Fruit fly (Drosophila melanogaster) whole organism, embryonic: ENCODE measurements around the gene EMC5.

Source experiments
- Bgb ChIP-seq: fragments of 200-800 bp; sonication (Bioruptor generic); IDR thresholded peaks from 2 replicates; pipeline ENCODE4 v1.3.6; 2022; ENCODE audit warnings: missing biosample characterization, missing genetic modification characterization; ENCODE audit not compliant: partially characterized antibody
- C15 ChIP-seq: fragments of 200-800 bp; sonication (Bioruptor generic); IDR thresholded peaks from 3 replicates; pipeline ENCODE4 v1.3.6; 2022; ENCODE audit warnings: missing biosample characterization, missing genetic modification characterization
- CG10267 ChIP-seq: fragments of 200-800 bp; sonication (Bioruptor generic); optimal IDR thresholded peaks from 2 replicates; lab custom pipeline; 2018; ENCODE audit warnings: missing biosample characterization, mild to moderate bottlenecking, missing genetic modification characterization, moderate library complexity
- CG10654 ChIP-seq: fragments of 200-800 bp; sonication (Bioruptor generic); optimal IDR thresholded peaks from 2 replicates; lab custom pipeline; 2016; ENCODE audit warnings: missing biosample characterization, missing genetic modification characterization
- CG12071 ChIP-seq: fragments of 200-800 bp; sonication (Bioruptor generic); optimal IDR thresholded peaks from 3 replicates; lab custom pipeline; 2018; ENCODE audit warnings: missing biosample characterization, mild to moderate bottlenecking, missing genetic modification characterization
- CG13123 ChIP-seq: fragments of 200-800 bp; sonication (Bioruptor generic); optimal IDR thresholded peaks from 2 replicates; lab custom pipeline; 2016; ENCODE audit warnings: missing biosample characterization, missing genetic modification characterization
- CG14667 ChIP-seq: fragments of 200-800 bp; sonication (Bioruptor generic); IDR thresholded peaks from 2 replicates; pipeline ENCODE4 v1.3.6; 2022; ENCODE audit warnings: missing biosample characterization, missing genetic modification characterization
- CG15696 ChIP-seq: fragments of 200-800 bp; sonication (Bioruptor generic); optimal IDR thresholded peaks from 2 replicates; lab custom pipeline; 2019; ENCODE audit warnings: missing biosample characterization, mild to moderate bottlenecking, missing genetic modification characterization, moderate library complexity
- CG17568 ChIP-seq: fragments of 200-800 bp; sonication (Bioruptor generic); optimal IDR thresholded peaks from 2 replicates; lab custom pipeline; 2018; ENCODE audit warnings: missing biosample characterization, mild to moderate bottlenecking, missing genetic modification characterization, moderate library complexity
- CG2129 ChIP-seq: fragments of 200-800 bp; sonication (Bioruptor generic); IDR thresholded peaks from 2 replicates; pipeline ENCODE4 v1.3.6; 2022; ENCODE audit warnings: missing biosample characterization, missing genetic modification characterization; ENCODE audit not compliant: partially characterized antibody
- CG30431 ChIP-seq: fragments of 200-800 bp; sonication (Bioruptor generic); optimal IDR thresholded peaks from 2 replicates; lab custom pipeline; 2017; ENCODE audit warnings: missing biosample characterization, missing genetic modification characterization
- CG42726 ChIP-seq: fragments of 200-800 bp; sonication (Bioruptor generic); IDR thresholded peaks from 2 replicates; pipeline ENCODE4 v1.3.6; 2022; ENCODE audit warnings: missing biosample characterization, missing genetic modification characterization; ENCODE audit not compliant: partially characterized antibody
- CG4360 ChIP-seq: fragments of 200-800 bp; sonication (Bioruptor generic); IDR thresholded peaks from 2 replicates; pipeline ENCODE4 v1.3.6; 2022; ENCODE audit warnings: missing biosample characterization, missing genetic modification characterization
- CG7745 ChIP-seq: fragments of 200-800 bp; sonication (Bioruptor generic); optimal IDR thresholded peaks from 2 replicates; lab custom pipeline; 2018; ENCODE audit warnings: missing biosample characterization, mild to moderate bottlenecking, missing genetic modification characterization, moderate library complexity
- CG7839 ChIP-seq: fragments of 200-800 bp; sonication (Bioruptor generic); optimal IDR thresholded peaks from 3 replicates; lab custom pipeline; 2018; ENCODE audit warnings: missing biosample characterization, mild to moderate bottlenecking, missing genetic modification characterization, moderate library complexity
- CG8290 ChIP-seq, 3 experiments: fragments of 200-800 bp; sonication (Bioruptor generic); optimal IDR thresholded peaks; 2 replicates each; lab custom pipeline; 2016 to 2019; ENCODE audit warnings: missing biosample characterization in 3 of 3, missing genetic modification characterization in 3 of 3, mild to moderate bottlenecking in 2 of 3, moderate library complexity in 1 of 3
- CG9215 ChIP-seq: fragments of 200-800 bp; sonication (Bioruptor generic); IDR thresholded peaks from 2 replicates; pipeline ENCODE4 v1.3.6; 2022; ENCODE audit warnings: missing biosample characterization, missing genetic modification characterization
- CHES-1-like ChIP-seq: fragments of 200-800 bp; sonication (Bioruptor generic); optimal IDR thresholded peaks from 2 replicates; lab custom pipeline; 2016; ENCODE audit warnings: missing biosample characterization, missing genetic modification characterization
- Deaf1 ChIP-seq: fragments of 200-800 bp; optimal IDR thresholded peaks from 3 replicates; lab custom pipeline; 2019; ENCODE audit warnings: missing biosample characterization, mild to moderate bottlenecking, missing genetic modification characterization, moderate library complexity
- Doc3 ChIP-seq: fragments of 200-800 bp; sonication (Bioruptor generic); IDR thresholded peaks from 3 replicates; pipeline ENCODE4 v1.3.6; 2022; ENCODE audit warnings: missing biosample characterization, missing genetic modification characterization; ENCODE audit not compliant: partially characterized antibody
- Dp ChIP-seq: fragments of 200-800 bp; sonication (Bioruptor generic); optimal IDR thresholded peaks from 2 replicates; lab custom pipeline; 2018; ENCODE audit warnings: missing biosample characterization, mild to moderate bottlenecking, missing genetic modification characterization, moderate library complexity
- Dref ChIP-seq: fragments of 200-800 bp; sonication (Bioruptor generic); IDR thresholded peaks from 2 replicates; pipeline ENCODE4 v1.3.6; 2022; ENCODE audit warnings: missing biosample characterization, missing genetic modification characterization
- E2f1 ChIP-seq: fragments of 200-800 bp; sonication (Bioruptor generic); IDR thresholded peaks from 2 replicates; pipeline ENCODE4 v1.3.6; 2022; ENCODE audit warnings: missing biosample characterization, missing genetic modification characterization
- Fer2 ChIP-seq: fragments of 200-800 bp; sonication (Bioruptor generic); optimal IDR thresholded peaks from 2 replicates; lab custom pipeline; 2018; ENCODE audit warnings: missing biosample characterization, mild to moderate bottlenecking, missing genetic modification characterization, moderate library complexity
- HHEX ChIP-seq: fragments of 200-800 bp; sonication (Bioruptor generic); optimal IDR thresholded peaks from 3 replicates; lab custom pipeline; 2017; ENCODE audit warnings: missing biosample characterization, mild to moderate bottlenecking, missing genetic modification characterization, missing genetic modification reagents
- MBD-R2 ChIP-seq: fragments of 200-800 bp; sonication (Bioruptor generic); IDR thresholded peaks from 2 replicates; pipeline ENCODE4 v1.3.6; 2022; ENCODE audit warnings: missing biosample characterization, missing genetic modification characterization
- Med ChIP-seq: fragments of 200-800 bp; sonication (Bioruptor generic); peaks from one replicate; lab custom pipeline; 2016; ENCODE audit warnings: missing biosample characterization, missing genetic modification characterization, mild to moderate bottlenecking, inconsistent platforms, moderate library complexity
- Ssrp ChIP-seq: fragments of 200-800 bp; sonication (Bioruptor generic); optimal IDR thresholded peaks from 2 replicates; lab custom pipeline; 2018; ENCODE audit warnings: missing biosample characterization, mild to moderate bottlenecking, missing genetic modification characterization, moderate library complexity
- TFAM ChIP-seq: fragments of 200-800 bp; sonication (Bioruptor generic); optimal IDR thresholded peaks from 2 replicates; lab custom pipeline; 2017; ENCODE audit warnings: missing biosample characterization, missing genetic modification characterization, inconsistent platforms
- Xrp1 ChIP-seq: fragments of 200-800 bp; sonication (Bioruptor generic); IDR thresholded peaks from 2 replicates; pipeline ENCODE4 v1.3.6; 2022; ENCODE audit warnings: missing biosample characterization, missing genetic modification characterization
- crol ChIP-seq: fragments of 200-800 bp; sonication (Bioruptor generic); IDR thresholded peaks from 2 replicates; pipeline ENCODE4 v1.3.6; 2022; ENCODE audit warnings: missing biosample characterization, missing genetic modification characterization
- dimm ChIP-seq: fragments of 200-800 bp; sonication (Bioruptor generic); IDR thresholded peaks from 2 replicates; pipeline ENCODE4 v1.3.6; 2022; ENCODE audit warnings: missing biosample characterization, missing genetic modification characterization
- ewg ChIP-seq: fragments of 200-800 bp; sonication (Bioruptor generic); optimal IDR thresholded peaks from 3 replicates; lab custom pipeline; 2017; ENCODE audit warnings: mild to moderate bottlenecking, missing biosample characterization, missing genetic modification reagents, missing genetic modification characterization
- kay ChIP-seq: fragments of 200-800 bp; sonication (Bioruptor generic); optimal IDR thresholded peaks from 2 replicates; lab custom pipeline; 2016; ENCODE audit warnings: missing biosample characterization, missing genetic modification characterization
- lola ChIP-seq, 3 experiments: fragments of >200 bp in 2 of 3; fragments of 200-800 bp in 1 of 3; sonication (Bioruptor generic) in 1 of 3; optimal IDR thresholded peaks; 2 replicates each; lab custom pipeline; 2017 to 2019; ENCODE audit warnings: missing biosample characterization in 3 of 3, missing genetic modification characterization in 3 of 3, mild to moderate bottlenecking in 1 of 3, moderate library complexity in 1 of 3
- pan ChIP-seq, 4 experiments: fragments of >200 bp in 3 of 4; fragments of 200-800 bp in 1 of 4; sonication (Bioruptor generic) in 1 of 4; optimal IDR thresholded peaks in 3 of 4; IDR thresholded peaks in 1 of 4; 2 replicates each; pipeline versions ENCODE4 v1.3.6 to Lab custom; 2017 to 2022; ENCODE audit warnings: missing biosample characterization in 2 of 4, missing genetic modification characterization in 2 of 4, mixed read lengths in 1 of 4
- pb ChIP-seq: fragments of 200-800 bp; sonication (Bioruptor generic); optimal IDR thresholded peaks from 3 replicates; lab custom pipeline; 2016; ENCODE audit warnings: missing biosample characterization, missing genetic modification characterization
- pho ChIP-seq: fragments of 200-800 bp; sonication (Bioruptor generic); optimal IDR thresholded peaks from 2 replicates; lab custom pipeline; 2016; ENCODE audit warnings: missing biosample characterization, missing genetic modification characterization
- phol ChIP-seq: fragments of 200-800 bp; sonication (Bioruptor generic); optimal IDR thresholded peaks from 3 replicates; lab custom pipeline; 2018; ENCODE audit warnings: missing biosample characterization, mild to moderate bottlenecking, missing genetic modification characterization, moderate library complexity
- row ChIP-seq: fragments of 200-800 bp; sonication (Bioruptor generic); IDR thresholded peaks from 3 replicates; pipeline ENCODE4 v1.3.6; 2022; ENCODE audit warnings: missing biosample characterization, missing genetic modification characterization
- sqz ChIP-seq: fragments of 200-800 bp; sonication (Bioruptor generic); optimal IDR thresholded peaks from 3 replicates; lab custom pipeline; 2018; ENCODE audit warnings: missing biosample characterization, mild to moderate bottlenecking, missing genetic modification characterization
- tin ChIP-seq: fragments of 200-800 bp; sonication (Bioruptor generic); optimal IDR thresholded peaks from 3 replicates; lab custom pipeline; 2016; ENCODE audit warnings: missing biosample characterization, missing genetic modification characterization
- twi ChIP-seq: fragments of 200-800 bp; optimal IDR thresholded peaks from 2 replicates; lab custom pipeline; 2019; ENCODE audit warnings: missing biosample characterization, mild to moderate bottlenecking, missing genetic modification characterization, moderate library complexity
- wek ChIP-seq: fragments of 200-800 bp; sonication (Bioruptor generic); optimal IDR thresholded peaks from 3 replicates; lab custom pipeline; 2018; ENCODE audit warnings: missing biosample characterization, mild to moderate bottlenecking, missing genetic modification characterization, moderate library complexity
- z ChIP-seq: fragments of 200-800 bp; sonication (Bioruptor generic); IDR thresholded peaks from 3 replicates; pipeline ENCODE4 v1.3.6; 2022; ENCODE audit warnings: missing biosample characterization, missing genetic modification characterization
- zen2 ChIP-seq: fragments of 200-800 bp; sonication (Bioruptor generic); IDR thresholded peaks from 3 replicates; pipeline ENCODE4 v1.3.6; 2022; ENCODE audit warnings: missing biosample characterization, missing genetic modification characterization; ENCODE audit not compliant: partially characterized antibody

Gene EMC5

dm6 chr2L:19027246-19027886, 39.9 kb downstream of the EMC5 start, which contains the start of gene Sidpn (continued):
- peak; percentile 63 for TF ChIP-seq crol (GFP tag; lab: Robert Waterston, UW)
- TF ChIP-seq dimm (GFP tag; lab: Robert Waterston, UW), result no peak
- peak; percentile 48; the same call in 1 of the 2 replicates for TF ChIP-seq CG4360 (GFP tag; lab: Robert Waterston, UW)
- peak; percentile 95 for TF ChIP-seq Deaf1 (tag; lab: Kevin White, UChicago)
- no peak for TF ChIP-seq CHES-1-like (GFP tag; lab: Kevin White, UChicago)
- TF ChIP-seq Dp (GFP tag; lab: Kevin White, UChicago), result no peak
- TF ChIP-seq CG30431 (GFP tag; lab: Kevin White, UChicago), result no peak
- no peak for TF ChIP-seq zen2 (GFP tag; lab: Robert Waterston, UW)
- peak; percentile 78 for TF ChIP-seq Med (GFP tag; lab: Kevin White, UChicago)
- TF ChIP-seq, all 482 proteins: peak for 20

dm6 chr2L:19033288-19033687, 45.8 kb downstream of the EMC5 start, which contains the start of gene hook:
Gene hook, minus strand, starts transcription at chr2L:19033498.
- TF ChIP-seq Xrp1 (GFP tag; lab: Robert Waterston, UW) (no peak), z (no peak), E2f1 (GFP tag; lab: Robert Waterston, UW) (no peak), CG7839 (tag; lab: Kevin White, UChicago) (no peak), sqz (GFP tag; lab: Kevin White, UChicago) (no peak), kay (GFP tag; lab: Kevin White, UChicago) (no peak), Doc3 (GFP tag; lab: Robert Waterston, UW) (peak; percentile 84), CG10654 (GFP tag; lab: Kevin White, UChicago) (no peak), Dref (GFP tag; lab: Robert Waterston, UW) (peak; percentile 69), HHEX (GFP tag; lab: Kevin White, UChicago) (no peak), CG8290 (GFP tag; optimal IDR thresholded peaks at IDR 0.05; lab: Kevin White, UChicago) (no peak), CG8290 (tag; optimal IDR thresholded peaks at IDR 0.05; lab: Kevin White, UChicago) (no peak), pb (GFP tag; lab: Kevin White, UChicago) (no peak), row (GFP tag; lab: Robert Waterston, UW) (peak; percentile 49; the same call in 2 of the 3 replicates), CG9215 (GFP tag; lab: Robert Waterston, UW) (no peak), CG7745 (tag; lab: Kevin White, UChicago) (no peak), C15 (GFP tag; lab: Robert Waterston, UW) (no peak), CG12071 (GFP tag; lab: Kevin White, UChicago) (no peak), Bgb (GFP tag; lab: Robert Waterston, UW) (peak; percentile 76), ewg (no peak), twi (tag; lab: Kevin White, UChicago) (no peak), lola (GFP tag; optimal IDR thresholded peaks at IDR 0.05; lab: Kevin White, UChicago) (no peak), phol (tag; lab: Kevin White, UChicago) (peak; percentile 2), CG2129 (GFP tag; lab: Robert Waterston, UW) (peak; percentile 63), Ssrp (tag; lab: Kevin White, UChicago) (no peak), TFAM (GFP tag; lab: Kevin White, UChicago) (no peak), CG10267 (tag; lab: Kevin White, UChicago) (peak; percentile 22), Fer2 (tag; lab: Kevin White, UChicago) (no peak), CG42726 (GFP tag; lab: Robert Waterston, UW) (peak; percentile 55; the same call in 1 of the 2 replicates), CG14667 (GFP tag; lab: Robert Waterston, UW) (no peak), pan (optimal IDR thresholded peaks at IDR 0.05; lab: Kevin White, UChicago) (no peak), pan (GFP tag; optimal IDR thresholded peaks at IDR 0.05 in 1 of 2, IDR thresholded peaks at IDR 0.05 in 1 of 2) (no peak), wek (GFP tag; lab: Kevin White, UChicago) (no peak), CG17568 (no peak), CG13123 (GFP tag; lab: Kevin White, UChicago) (no peak), MBD-R2 (peak; percentile 68), pho (no peak), tin (GFP tag; lab: Kevin White, UChicago) (no peak), CG15696 (tag; lab: Kevin White, UChicago) (no peak)
